Worm (Caenorhabditis elegans) whole organism, young adult: ENCODE data around the gene str-139.
A peak's percentile ranks its signal among the peaks of the same experiment; 100 is the strongest.

ENCODE experiments used
- B0019.2 ChIP-seq: fragments of 200-800 bp; sonication (Bioruptor generic); conservative IDR thresholded peaks from 2 replicates; pipeline ENCODE4 v1.3.6; 2022; ENCODE audit warnings: missing genetic modification reagents, missing genetic modification characterization, missing compliant biosample characterization
- B0261.1 ChIP-seq: sonication (generic microtip); optimal IDR thresholded peaks from 2 replicates; lab custom pipeline; 2016; ENCODE audit warnings: mild to moderate bottlenecking, missing genetic modification characterization, moderate library complexity, missing compliant biosample characterization
- B0336.3 ChIP-seq: fragments of 200-800 bp; sonication (Bioruptor generic); IDR thresholded peaks from 2 replicates; pipeline ENCODE4 v1.3.6; 2022; ENCODE audit warnings: missing genetic modification characterization, missing compliant biosample characterization
- C06A6.2 ChIP-seq: fragments of 200-800 bp; sonication (Bioruptor generic); conservative IDR thresholded peaks from 2 replicates; pipeline ENCODE4 v1.3.6; 2022; ENCODE audit warnings: missing genetic modification characterization, missing compliant biosample characterization
- C17E4.6 ChIP-seq: fragments of 200-800 bp; sonication (Bioruptor generic); IDR thresholded peaks from 2 replicates; pipeline ENCODE4 v1.3.6; 2022; ENCODE audit warnings: missing genetic modification reagents, missing genetic modification characterization, missing compliant biosample characterization
- F10E7.11 ChIP-seq: sonication (generic microtip); optimal IDR thresholded peaks from 2 replicates; lab custom pipeline; 2017; ENCODE audit warnings: mild to moderate bottlenecking, missing genetic modification characterization, moderate library complexity, missing compliant biosample characterization
- F22D6.2 ChIP-seq: sonication (generic microtip); optimal IDR thresholded peaks from 2 replicates; lab custom pipeline; 2016; ENCODE audit warnings: mild to moderate bottlenecking, missing genetic modification characterization, missing compliant biosample characterization
- F52B5.7 ChIP-seq: sonication (generic microtip); optimal IDR thresholded peaks from 2 replicates; lab custom pipeline; 2016; ENCODE audit warnings: mild to moderate bottlenecking, missing genetic modification characterization, missing compliant biosample characterization
- F57A8.1 ChIP-seq: fragments of 200-800 bp; sonication (Bioruptor generic); optimal IDR thresholded peaks from 2 replicates; lab custom pipeline; 2018; ENCODE audit warnings: mild to moderate bottlenecking, missing genetic modification characterization, moderate library complexity, missing compliant biosample characterization
- K11D2.4 ChIP-seq: fragments of 200-800 bp; sonication (Bioruptor generic); IDR thresholded peaks from 2 replicates; pipeline ENCODE4 v1.3.6; 2022; ENCODE audit warnings: missing genetic modification reagents, missing genetic modification characterization, missing compliant biosample characterization
- T26A5.8 ChIP-seq: sonication (generic microtip); optimal IDR thresholded peaks from 2 replicates; lab custom pipeline; 2016; ENCODE audit warnings: missing genetic modification characterization, missing compliant biosample characterization
- Y53F4B.3 ChIP-seq: fragments of 200-800 bp; sonication (Bioruptor generic); IDR thresholded peaks from 2 replicates; pipeline ENCODE4 v1.3.6; 2022; ENCODE audit warnings: missing genetic modification reagents, missing genetic modification characterization, missing compliant biosample characterization
- ZK185.1 ChIP-seq: sonication (generic microtip); optimal IDR thresholded peaks from 2 replicates; lab custom pipeline; 2016; ENCODE audit warnings: mild to moderate bottlenecking, missing genetic modification characterization, missing compliant biosample characterization; ENCODE audit not compliant: poor library complexity, severe bottlenecking
- akir-1 ChIP-seq: fragments of 200-800 bp; sonication (Bioruptor generic); optimal IDR thresholded peaks from 2 replicates; lab custom pipeline; 2018; ENCODE audit warnings: mild to moderate bottlenecking, missing genetic modification characterization, moderate library complexity, missing compliant biosample characterization
- aptf-2 ChIP-seq: fragments of 200-800 bp; sonication (Bioruptor generic); conservative IDR thresholded peaks from 2 replicates; pipeline ENCODE4 v1.3.6; 2022; ENCODE audit warnings: missing genetic modification reagents, missing genetic modification characterization, missing compliant biosample characterization
- aptf-3 ChIP-seq: fragments of 200-800 bp; sonication (Bioruptor generic); IDR thresholded peaks from 2 replicates; pipeline ENCODE4 v1.3.6; 2022; ENCODE audit warnings: missing genetic modification characterization, missing compliant biosample characterization
- atf-7 ChIP-seq: sonication (generic microtip); optimal IDR thresholded peaks from 2 replicates; lab custom pipeline; 2017; ENCODE audit warnings: mild to moderate bottlenecking, missing genetic modification characterization, missing compliant biosample characterization
- attf-6 ChIP-seq: fragments of 200-800 bp; sonication (Bioruptor generic); IDR thresholded peaks from 2 replicates; pipeline ENCODE4 v1.3.6; 2022; ENCODE audit warnings: missing genetic modification reagents, missing genetic modification characterization, missing compliant biosample characterization
- bed-1 ChIP-seq: fragments of 200-800 bp; sonication (Bioruptor generic); IDR thresholded peaks from 2 replicates; pipeline ENCODE4 v1.3.6; 2022; ENCODE audit warnings: missing genetic modification reagents, missing genetic modification characterization, missing compliant biosample characterization
- cebp-2 ChIP-seq: fragments of 200-800 bp; sonication (Bioruptor generic); IDR thresholded peaks from 2 replicates; pipeline ENCODE4 v1.3.6; 2022; ENCODE audit warnings: missing genetic modification characterization, missing compliant biosample characterization
- ceh-100 ChIP-seq: fragments of 200-800 bp; sonication (Bioruptor generic); IDR thresholded peaks from 2 replicates; pipeline ENCODE4 v1.3.6; 2022; ENCODE audit warnings: missing genetic modification reagents, missing genetic modification characterization, missing compliant biosample characterization
- ceh-58 ChIP-seq: fragments of 200-800 bp; sonication (Bioruptor generic); IDR thresholded peaks from 2 replicates; pipeline ENCODE4 v1.3.6; 2022; ENCODE audit warnings: missing genetic modification characterization, missing compliant biosample characterization
- chd-7 ChIP-seq: sonication (generic microtip); optimal IDR thresholded peaks from 2 replicates; lab custom pipeline; 2016; ENCODE audit warnings: mild to moderate bottlenecking, missing genetic modification characterization, moderate library complexity, missing compliant biosample characterization
- efl-1 ChIP-seq: fragments of 150-350 bp; optimal IDR thresholded peaks from 2 replicates; lab custom pipeline; 2014; ENCODE audit warnings: missing biosample characterization, missing genetic modification reagents, missing genetic modification characterization
- egl-44 ChIP-seq: fragments of 200-800 bp; sonication (Bioruptor generic); IDR thresholded peaks from 2 replicates; pipeline ENCODE4 v1.3.6; 2022; ENCODE audit warnings: missing genetic modification reagents, missing genetic modification characterization, missing compliant biosample characterization
- egrh-3 ChIP-seq: fragments of 200-800 bp; sonication (Bioruptor generic); IDR thresholded peaks from 2 replicates; pipeline ENCODE4 v1.3.6; 2022; ENCODE audit warnings: missing genetic modification reagents, missing genetic modification characterization, missing compliant biosample characterization
- fkh-3 ChIP-seq: sonication (generic microtip); optimal IDR thresholded peaks from 2 replicates; lab custom pipeline; 2016; ENCODE audit warnings: mild to moderate bottlenecking, missing genetic modification characterization, missing compliant biosample characterization
- hmg-20 ChIP-seq: fragments of 200-800 bp; sonication (Bioruptor generic); IDR thresholded peaks from 2 replicates; pipeline ENCODE4 v1.3.6; 2022; ENCODE audit warnings: missing genetic modification reagents, missing genetic modification characterization, missing compliant biosample characterization
- let-607 ChIP-seq, 2 experiments: fragments of 200-800 bp in 1 of 2; sonication (Bioruptor generic) in 1 of 2; sonication (generic microtip) in 1 of 2; optimal IDR thresholded peaks; 2 replicates each; lab custom pipeline; 2016 to 2018; ENCODE audit warnings: mild to moderate bottlenecking in 2 of 2, missing compliant biosample characterization in 2 of 2, missing genetic modification characterization in 2 of 2, moderate library complexity in 2 of 2, missing genotype in 1 of 2
- lsl-1 ChIP-seq: fragments of 200-800 bp; sonication (Bioruptor generic); optimal IDR thresholded peaks from 2 replicates; lab custom pipeline; 2018; ENCODE audit warnings: mild to moderate bottlenecking, missing genetic modification characterization, moderate library complexity, missing compliant biosample characterization
- madf-10 ChIP-seq: sonication (generic microtip); optimal IDR thresholded peaks from 2 replicates; lab custom pipeline; 2016; ENCODE audit warnings: mild to moderate bottlenecking, missing genetic modification characterization, missing compliant biosample characterization
- madf-6 ChIP-seq: fragments of 200-800 bp; sonication (Bioruptor generic); IDR thresholded peaks from 2 replicates; pipeline ENCODE4 v1.3.6; 2022; ENCODE audit warnings: missing genetic modification reagents, missing genetic modification characterization, missing compliant biosample characterization
- mel-28 ChIP-seq: sonication (generic microtip); optimal IDR thresholded peaks from 2 replicates; lab custom pipeline; 2016; ENCODE audit warnings: borderline replicate concordance, mild to moderate bottlenecking, missing genetic modification characterization, missing compliant biosample characterization
- mxl-1 ChIP-seq: sonication (generic microtip); optimal IDR thresholded peaks from 2 replicates; lab custom pipeline; 2016; ENCODE audit warnings: missing genetic modification characterization, missing compliant biosample characterization
- nfya-2 ChIP-seq: fragments of 200-800 bp; sonication (Bioruptor generic); IDR thresholded peaks from 2 replicates; pipeline ENCODE4 v1.3.6; 2022; ENCODE audit warnings: missing genetic modification reagents, missing genetic modification characterization, missing compliant biosample characterization
- nhr-179 ChIP-seq: sonication (generic microtip); optimal IDR thresholded peaks from 2 replicates; lab custom pipeline; 2016; ENCODE audit warnings: mild to moderate bottlenecking, missing genetic modification characterization, missing compliant biosample characterization
- nhr-80 ChIP-seq: sonication (generic microtip); optimal IDR thresholded peaks from 2 replicates; lab custom pipeline; 2016; ENCODE audit warnings: missing genetic modification characterization, missing compliant biosample characterization
- pha-4 ChIP-seq: fragments of 150-350 bp; sonication (generic microtip); optimal IDR thresholded peaks from 2 replicates; lab custom pipeline; 2014; ENCODE audit warnings: missing biosample characterization, missing genetic modification reagents, missing genetic modification characterization
- rcor-1 ChIP-seq: fragments of 200-800 bp; sonication (Bioruptor generic); IDR thresholded peaks from 2 replicates; pipeline ENCODE4 v1.3.6; 2022; ENCODE audit warnings: missing genetic modification reagents, missing genetic modification characterization, missing compliant biosample characterization
- rec-8 ChIP-seq, 2 experiments: sonication (generic microtip); optimal IDR thresholded peaks; 2 replicates each; lab custom pipeline; 2016; ENCODE audit warnings: mild to moderate bottlenecking in 2 of 2, missing genetic modification characterization in 2 of 2, missing genetic modification reagents in 2 of 2, missing genotype in 2 of 2, missing biosample characterization in 1 of 2, missing compliant biosample characterization in 1 of 2, moderate library complexity in 1 of 2
- xnd-1 ChIP-seq: sonication (generic microtip); optimal IDR thresholded peaks from 2 replicates; lab custom pipeline; 2016; ENCODE audit warnings: missing genotype, missing genetic modification reagents, missing genetic modification characterization, missing compliant biosample characterization
- zfh-2 ChIP-seq: fragments of 200-800 bp; sonication (Bioruptor generic); conservative IDR thresholded peaks from 2 replicates; pipeline ENCODE4 v1.3.6; 2022; ENCODE audit warnings: missing genetic modification reagents, missing genetic modification characterization, missing compliant biosample characterization
- ztf-26 ChIP-seq: sonication (generic microtip); optimal IDR thresholded peaks from 2 replicates; lab custom pipeline; 2017; ENCODE audit warnings: missing genetic modification characterization, missing compliant biosample characterization

The str-139 gene

DNA sequence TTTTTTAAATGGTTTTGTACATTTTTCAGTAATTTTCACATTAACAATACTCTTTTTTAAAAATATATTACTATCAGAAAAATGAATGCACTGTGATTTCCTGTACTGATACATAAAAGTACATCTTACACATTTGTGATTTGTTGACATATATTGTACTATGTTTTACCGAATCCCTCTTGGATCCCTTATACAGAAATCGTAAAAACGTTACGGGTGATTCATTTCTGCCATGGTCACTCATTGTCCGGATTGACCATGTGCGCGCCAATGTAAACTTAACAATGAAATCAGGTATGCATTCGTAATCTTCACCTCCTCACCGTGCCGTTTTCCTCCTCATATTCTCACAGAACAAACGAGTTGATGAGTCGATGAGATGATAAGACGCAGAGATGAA is 7.8 kb downstream of the str-139 start, which contains the start of gene ZC513.2:
TSS of gene ZC513.2 (plus strand) at position 301 of the 400 bp plus-strand sequence.
- no peak for TF ChIP-seq akir-1 (GFP tag; lab: Kevin White, UChicago)
- TF ChIP-seq F57A8.1 (GFP tag; lab: Kevin White, UChicago), result no peak
- no peak for TF ChIP-seq C17E4.6
- no peak for TF ChIP-seq egl-44
- no peak for TF ChIP-seq rcor-1 (GFP tag; lab: Robert Waterston, UW)
- TF ChIP-seq nhr-179 (tag; lab: Kevin White, UChicago), result no peak
- no peak for TF ChIP-seq F10E7.11 (tag; lab: Kevin White, UChicago)
- TF ChIP-seq aptf-3 (GFP tag; lab: Robert Waterston, UW), result no peak
- TF ChIP-seq C06A6.2 (GFP tag; lab: Robert Waterston, UW), result no peak
- TF ChIP-seq ztf-26 (tag; lab: Kevin White, UChicago), result no peak
- no peak for TF ChIP-seq ZK185.1
- TF ChIP-seq rec-8 (tag; optimal IDR thresholded peaks at IDR 0.05; lab: Kevin White, UChicago), result no peak
- TF ChIP-seq ceh-58, result no peak
- no peak for TF ChIP-seq zfh-2
- TF ChIP-seq lsl-1 (GFP tag; lab: Kevin White, UChicago), result no peak
- TF ChIP-seq mel-28 (tag; lab: Kevin White, UChicago), result no peak

DNA sequence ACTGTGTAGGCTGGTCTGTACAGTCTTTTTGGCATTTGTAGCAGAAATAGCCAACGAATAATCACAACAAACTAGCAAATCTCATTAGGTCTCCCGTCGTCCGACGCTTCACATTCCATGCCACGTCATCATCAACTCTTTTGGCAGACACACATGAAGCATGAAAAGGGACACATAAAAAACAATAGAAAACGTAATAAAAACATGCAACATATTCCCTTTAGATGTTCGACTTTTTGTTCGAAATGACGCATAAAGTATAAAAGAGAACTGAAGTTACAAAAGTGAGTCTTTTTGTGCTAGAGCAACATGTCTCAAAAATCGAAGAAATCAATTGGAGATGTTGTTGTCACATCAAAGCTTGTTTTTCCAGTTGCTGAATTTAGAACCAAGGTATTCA is 10.1 kb downstream of the str-139 start, which contains the start of gene sth-1:
TSS of gene sth-1 (plus strand) at position 301 of the 400 bp plus-strand sequence.
- TF ChIP-seq attf-6 (GFP tag; lab: Robert Waterston, UW) (no peak), T26A5.8 (tag; lab: Kevin White, UChicago) (no peak), hmg-20 (GFP tag; lab: Robert Waterston, UW) (no peak), fkh-3 (no peak), aptf-2 (GFP tag; lab: Robert Waterston, UW) (no peak), F22D6.2 (tag; lab: Kevin White, UChicago) (no peak), nhr-80 (tag; lab: Kevin White, UChicago) (no peak)

DNA sequence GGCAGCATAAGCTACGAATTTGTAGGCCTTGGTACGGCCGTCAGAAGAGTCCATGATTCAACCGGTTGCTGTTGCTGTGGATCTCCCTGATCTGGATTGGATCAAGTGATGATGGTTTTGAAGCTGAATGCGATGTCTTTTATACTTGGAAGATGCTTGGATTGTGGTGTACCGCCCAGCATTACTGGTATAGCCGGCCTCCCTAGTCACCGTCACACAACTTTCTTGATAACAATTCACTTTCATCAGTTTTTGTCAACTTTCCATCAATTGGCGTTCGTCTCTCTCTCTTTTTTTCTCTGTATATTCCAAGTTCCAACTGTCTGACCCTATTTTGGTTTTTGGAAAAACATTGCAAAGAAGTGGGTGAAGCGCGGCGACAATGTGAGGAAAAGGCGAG is 11.2 kb downstream of the str-139 start, which contains the start of gene col-43:
TSS of gene col-43 (minus strand) at position 101 of the 400 bp plus-strand sequence.
- TF ChIP-seq nhr-80 (tag; lab: Kevin White, UChicago) (no peak), let-607 (tag; optimal IDR thresholded peaks at IDR 0.05; lab: Kevin White, UChicago) (no peak), chd-7 (no peak), madf-6 (no peak), B0019.2 (GFP tag; lab: Robert Waterston, UW) (no peak), K11D2.4 (no peak), pha-4 (tag; lab: Kevin White, UChicago) (no peak), mxl-1 (tag; lab: Kevin White, UChicago) (no peak), Y53F4B.3 (GFP tag; lab: Robert Waterston, UW) (no peak), ceh-100 (GFP tag; lab: Robert Waterston, UW) (no peak), ZK185.1 (no peak), B0261.1 (tag; lab: Kevin White, UChicago) (no peak)

DNA sequence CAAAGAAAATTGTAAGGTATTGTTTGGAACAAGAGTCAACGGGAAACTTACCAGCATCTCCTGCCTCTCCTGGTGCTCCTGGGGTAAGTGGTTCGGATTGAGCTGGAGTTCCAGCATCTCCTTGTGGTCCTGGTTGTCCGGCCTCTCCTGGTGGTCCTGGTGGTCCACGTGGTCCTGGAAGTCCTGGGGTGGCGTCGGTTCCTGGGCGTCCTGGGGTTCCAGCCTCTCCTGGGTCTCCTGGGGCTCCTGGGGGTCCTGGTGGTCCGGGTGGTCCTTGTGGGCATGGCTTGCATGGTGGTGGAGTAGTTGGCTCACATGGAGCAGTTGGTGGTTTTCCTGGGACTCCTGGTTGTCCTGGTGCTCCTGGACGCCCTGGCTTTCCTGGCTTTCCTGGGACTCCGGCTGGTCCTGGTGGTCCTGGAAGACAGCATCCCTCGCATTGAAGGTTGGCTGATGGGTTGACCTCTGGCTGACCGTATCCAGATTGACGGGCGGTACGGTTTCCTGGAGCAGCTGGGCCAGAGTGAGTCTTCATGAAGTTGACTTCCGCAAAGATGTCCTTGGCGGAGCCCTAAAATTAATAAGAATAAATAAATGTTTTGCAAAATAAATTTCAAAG is 11.8 kb downstream of the str-139 start:
- TF ChIP-seq cebp-2 (0 out of 2 replicates have a peak, but pooled peaks have one; percentile 12), efl-1 (GFP tag; lab: Kevin White, UChicago) (no peak), atf-7 (tag; lab: Kevin White, UChicago) (no peak), nhr-179 (tag; lab: Kevin White, UChicago) (no peak), F52B5.7 (no peak), ztf-26 (tag; lab: Kevin White, UChicago) (no peak), bed-1 (no peak), madf-10 (no peak), xnd-1 (tag; lab: Kevin White, UChicago) (no peak), rec-8 (tag; optimal IDR thresholded peaks at IDR 0.05; lab: Kevin White, UChicago) (no peak), aptf-2 (GFP tag; lab: Robert Waterston, UW) (no peak), zfh-2 (peak; percentile 83), nfya-2 (no peak), egrh-3 (GFP tag; lab: Robert Waterston, UW) (peak; percentile 90; the same call in 1 of the 2 replicates), C06A6.2 (GFP tag; lab: Robert Waterston, UW) (no peak), B0336.3 (GFP tag; lab: Robert Waterston, UW) (no peak), C17E4.6 (no peak), rcor-1 (GFP tag; lab: Robert Waterston, UW) (no peak)
